Fruit fly (Drosophila melanogaster): Measurements from ENCODE around the gene CG4511.

The CG4511 gene

dm6 chr3R:10868427-10868962, 14.2 kb downstream of the CG4511 start, which contains the start of the genes SelR and Tsp86D (continued):
- TF ChIP-seq CG4730 (GFP tag; IDR thresholded peaks at IDR 0.05) (no peak), z (GFP tag; IDR thresholded peaks at IDR 0.05) (0 out of 3 replicates have a peak, but pooled peaks have one; percentile 8), Hr78 (GFP tag; optimal IDR thresholded peaks at IDR 0.05) (no peak), Elba2 (GFP tag; optimal IDR thresholded peaks at IDR 0.05) (peak; percentile 68), Med (GFP tag) (peak; percentile 95), Hmx (GFP tag; optimal IDR thresholded peaks at IDR 0.05) (no peak), Ada2b (GFP tag; IDR thresholded peaks at IDR 0.05) (no peak), CG9437 (GFP tag; optimal IDR thresholded peaks at IDR 0.05) (peak; percentile 8), bcd (GFP tag; optimal IDR thresholded peaks at IDR 0.05) (peak; percentile 24), CG15011 (GFP tag; optimal IDR thresholded peaks at IDR 0.05) (no peak), hb (GFP tag; IDR thresholded peaks at IDR 0.05; ENCODE audit: partially characterized antibody) (0 out of 3 replicates have a peak, but pooled peaks have one; percentile 28), Hr51 (GFP tag; optimal IDR thresholded peaks at IDR 0.05) (peak in 1 of 2 experiments; percentile 32), her (GFP tag; optimal IDR thresholded peaks at IDR 0.05) (peak; percentile 15), da (GFP tag; optimal IDR thresholded peaks at IDR 0.05) (peak; percentile 75), CG14860 (GFP tag; IDR thresholded peaks at IDR 0.05; ENCODE audit: partially characterized antibody) (peak; percentile 53; the same call in 2 of the 3 replicates), CG11456 (GFP tag; IDR thresholded peaks at IDR 0.05) (no peak), CG10654 (GFP tag; optimal IDR thresholded peaks at IDR 0.05) (no peak), CG10267 (tag; optimal IDR thresholded peaks at IDR 0.05) (peak; percentile 57), CG17829 (tag; optimal IDR thresholded peaks at IDR 0.05) (peak; percentile 75), fd96Cb (tag; optimal IDR thresholded peaks at IDR 0.05) (no peak), eve (GFP tag; optimal IDR thresholded peaks at IDR 0.05) (no peak), CG17328 (GFP tag; IDR thresholded peaks at IDR 0.05) (no peak), tgo (GFP tag; IDR thresholded peaks at IDR 0.05) (no peak), Myb (GFP tag; optimal IDR thresholded peaks at IDR 0.05) (no peak), CG42726 (GFP tag; IDR thresholded peaks at IDR 0.05; ENCODE audit: partially characterized antibody) (peak; percentile 72), zfh1 (GFP tag; IDR thresholded peaks at IDR 0.05) (no peak), C15 (GFP tag; IDR thresholded peaks at IDR 0.05) (no peak), CG10543 (GFP tag; optimal IDR thresholded peaks at IDR 0.05) (peak; percentile 67), dm (GFP tag; optimal IDR thresholded peaks at IDR 0.05) (peak; percentile 75), sna (GFP tag; IDR thresholded peaks at IDR 0.05; ENCODE audit: partially characterized antibody) (peak; percentile 74), CrebB (tag; optimal IDR thresholded peaks at IDR 0.05) (peak; percentile 52), Xrp1 (GFP tag; IDR thresholded peaks at IDR 0.05) (no peak), ham (GFP tag; IDR thresholded peaks at IDR 0.05) (no peak), CG2202 (tag; optimal IDR thresholded peaks at IDR 0.05) (no peak), slbo (GFP tag; IDR thresholded peaks at IDR 0.05) (no peak), mld (GFP tag; IDR thresholded peaks at IDR 0.05; ENCODE audit: partially characterized antibody) (no peak), CG3838 (GFP tag; optimal IDR thresholded peaks at IDR 0.05) (no peak), Atf6 (GFP tag; IDR thresholded peaks at IDR 0.05) (peak; percentile 32; the same call in 1 of the 2 replicates), CG12219 (GFP tag; optimal IDR thresholded peaks at IDR 0.05) (peak; percentile 37), CG6854 (GFP tag; optimal IDR thresholded peaks at IDR 0.05) (peak; percentile 42), CG1529 (GFP tag; optimal IDR thresholded peaks at IDR 0.05) (no peak), otp (GFP tag; IDR thresholded peaks at IDR 0.05) (peak; percentile 61; the same call in 1 of the 3 replicates), Rx (GFP tag; IDR thresholded peaks at IDR 0.05) (no peak; the same call in 1 of the 2 replicates), CG3847 (GFP tag; IDR thresholded peaks at IDR 0.05) (peak; percentile 77), CG12391 (tag; optimal IDR thresholded peaks at IDR 0.05) (peak; percentile 33), CG2875 (GFP tag; optimal IDR thresholded peaks at IDR 0.05) (no peak), bigmax (GFP tag; optimal IDR thresholded peaks at IDR 0.05) (no peak), Camta (GFP tag; optimal IDR thresholded peaks at IDR 0.05) (no peak), croc (GFP tag; conservative IDR thresholded peaks at IDR 0.05) (no peak), tio (GFP tag; optimal IDR thresholded peaks at IDR 0.05) (no peak)

All from whole organism, embryonic.